Worm (Caenorhabditis elegans) whole organism, young adult: ENCODE data around the gene sgo-1.

Source experiments
- F57C9.4 ChIP-seq: sonication (generic microtip); optimal IDR thresholded peaks from 2 replicates; lab custom pipeline; 2017; ENCODE audit warnings: mild to moderate bottlenecking, missing genetic modification characterization, missing compliant biosample characterization
- T07F8.4 ChIP-seq: sonication (generic microtip); optimal IDR thresholded peaks from 2 replicates; lab custom pipeline; 2016; ENCODE audit warnings: mild to moderate bottlenecking, missing genetic modification characterization, moderate library complexity, missing compliant biosample characterization
- attf-3 ChIP-seq: fragments of 200-800 bp; sonication (Bioruptor generic); conservative IDR thresholded peaks from 2 replicates; pipeline ENCODE4 v1.3.6; 2022; ENCODE audit warnings: missing genetic modification reagents, missing genetic modification characterization, missing compliant biosample characterization
- efl-1 ChIP-seq: fragments of 150-350 bp; optimal IDR thresholded peaks from 2 replicates; lab custom pipeline; 2014; ENCODE audit warnings: missing biosample characterization, missing genetic modification reagents, missing genetic modification characterization
- egrh-3 ChIP-seq: fragments of 200-800 bp; sonication (Bioruptor generic); IDR thresholded peaks from 2 replicates; pipeline ENCODE4 v1.3.6; 2022; ENCODE audit warnings: missing genetic modification reagents, missing genetic modification characterization, missing compliant biosample characterization
- lin-40 ChIP-seq: sonication (generic microtip); optimal IDR thresholded peaks from 2 replicates; lab custom pipeline; 2016; ENCODE audit warnings: missing genetic modification characterization, mild to moderate bottlenecking, missing compliant biosample characterization, missing genotype, missing genetic modification reagents
- lsl-1 ChIP-seq: fragments of 200-800 bp; sonication (Bioruptor generic); optimal IDR thresholded peaks from 2 replicates; lab custom pipeline; 2018; ENCODE audit warnings: mild to moderate bottlenecking, missing genetic modification characterization, moderate library complexity, missing compliant biosample characterization
- tbx-9 ChIP-seq: sonication (generic microtip); optimal IDR thresholded peaks from 2 replicates; lab custom pipeline; 2016; ENCODE audit warnings: borderline replicate concordance, missing genetic modification characterization, inconsistent platforms, missing compliant biosample characterization
- unc-62 ChIP-seq: fragments of 150-350 bp; optimal IDR thresholded peaks from 2 replicates; lab custom pipeline; 2014; ENCODE audit warnings: missing biosample characterization, missing genetic modification reagents, missing genetic modification characterization

DNA sequence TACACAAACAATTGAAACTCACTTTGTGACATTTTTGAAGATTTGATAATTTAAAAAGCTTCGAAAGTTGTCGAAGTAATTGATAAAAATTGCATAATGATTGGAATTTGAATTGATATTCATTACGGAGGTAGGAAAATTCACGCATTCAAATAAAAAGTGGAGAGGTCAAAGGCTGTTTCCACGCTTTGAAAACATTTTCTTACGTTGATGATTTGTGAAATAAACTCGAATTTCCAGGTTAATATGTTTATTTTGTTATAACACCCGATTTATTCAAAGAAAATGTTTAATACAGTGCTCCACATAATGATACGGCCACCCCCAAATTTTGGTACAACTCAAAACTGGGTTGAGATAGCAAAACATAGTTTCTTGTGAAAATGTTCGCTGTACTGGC, 7.0 kb upstream of the sgo-1 start, which contains the start of gene C33H5.16:
- no peak for TF ChIP-seq lin-40
- no peak for TF ChIP-seq unc-62 (GFP tag; lab: Kevin White, UChicago)
- TF ChIP-seq attf-3 (GFP tag; lab: Robert Waterston, UW) = no peak
- TF ChIP-seq egrh-3 = no peak
- no peak for TF ChIP-seq tbx-9 (tag; lab: Kevin White, UChicago)
- no peak for TF ChIP-seq F57C9.4 (tag; lab: Kevin White, UChicago)
- TF ChIP-seq efl-1 = no peak
- no peak for TF ChIP-seq lsl-1 (GFP tag; lab: Kevin White, UChicago)
- no peak for TF ChIP-seq T07F8.4
